Worm (Caenorhabditis elegans) whole organism, mixed stage, embryonic: Measurements from ENCODE around the gene F42C5.4.

Experiments
- blmp-1 ChIP-seq: fragments of 150-350 bp; optimal IDR thresholded peaks from 2 replicates; lab custom pipeline; 2014; ENCODE audit warnings: missing biosample characterization, missing genetic modification characterization
- ceh-43 ChIP-seq: fragments of 200-800 bp; sonication (Bioruptor generic); optimal IDR thresholded peaks from 2 replicates; lab custom pipeline; 2018; ENCODE audit warnings: mild to moderate bottlenecking, missing genetic modification characterization, moderate library complexity, missing compliant biosample characterization
- ces-1 ChIP-seq: fragments of 150-350 bp; optimal IDR thresholded peaks from 2 replicates; lab custom pipeline; 2014; ENCODE audit warnings: missing biosample characterization, missing genetic modification reagents, missing genetic modification characterization
- drap-1 ChIP-seq: fragments of 200-800 bp; sonication (Bioruptor generic); optimal IDR thresholded peaks from 3 replicates; lab custom pipeline; 2018; ENCODE audit warnings: mild to moderate bottlenecking, missing genetic modification characterization, missing compliant biosample characterization
- lin-32 ChIP-seq: fragments of 200-800 bp; sonication (Bioruptor generic); optimal IDR thresholded peaks from 2 replicates; lab custom pipeline; 2018; ENCODE audit warnings: mild to moderate bottlenecking, missing genetic modification characterization, missing compliant biosample characterization
- mep-1 ChIP-seq: fragments of 150-350 bp; optimal IDR thresholded peaks from 2 replicates; lab custom pipeline; 2017; ENCODE audit warnings: missing biosample characterization, missing genetic modification reagents, missing genetic modification characterization, inconsistent platforms
- mls-2 ChIP-seq: sonication (generic microtip); optimal IDR thresholded peaks from 2 replicates; lab custom pipeline; 2016; ENCODE audit warnings: mild to moderate bottlenecking, missing genetic modification characterization, moderate library complexity, missing compliant biosample characterization
- nhr-12 ChIP-seq: fragments of 150-350 bp; optimal IDR thresholded peaks from 2 replicates; lab custom pipeline; 2014; ENCODE audit warnings: missing biosample characterization, missing genetic modification characterization
- nhr-2 ChIP-seq: fragments of 150-350 bp; optimal IDR thresholded peaks from 2 replicates; lab custom pipeline; 2014; ENCODE audit warnings: missing biosample characterization, missing genetic modification characterization
- nhr-76 ChIP-seq: sonication (generic microtip); optimal IDR thresholded peaks from 2 replicates; lab custom pipeline; 2017; ENCODE audit warnings: missing biosample characterization, missing genetic modification characterization
- pha-4 ChIP-seq: fragments of 150-350 bp; optimal IDR thresholded peaks from 2 replicates; lab custom pipeline; 2018; ENCODE audit warnings: missing biosample characterization, missing genetic modification reagents, missing genetic modification characterization
- unc-120 ChIP-seq: sonication (generic microtip); optimal IDR thresholded peaks from 2 replicates; lab custom pipeline; 2017; ENCODE audit warnings: missing genetic modification characterization, missing compliant biosample characterization; ENCODE audit not compliant: poor library complexity, severe bottlenecking
- unc-62 ChIP-seq: fragments of 150-350 bp; optimal IDR thresholded peaks from 2 replicates; lab custom pipeline; 2014; ENCODE audit warnings: missing biosample characterization, missing genetic modification reagents, missing genetic modification characterization
- ztf-11 ChIP-seq: fragments of 150-350 bp; optimal IDR thresholded peaks from 2 replicates; lab custom pipeline; 2014; ENCODE audit warnings: missing biosample characterization, missing genetic modification characterization

DNA sequence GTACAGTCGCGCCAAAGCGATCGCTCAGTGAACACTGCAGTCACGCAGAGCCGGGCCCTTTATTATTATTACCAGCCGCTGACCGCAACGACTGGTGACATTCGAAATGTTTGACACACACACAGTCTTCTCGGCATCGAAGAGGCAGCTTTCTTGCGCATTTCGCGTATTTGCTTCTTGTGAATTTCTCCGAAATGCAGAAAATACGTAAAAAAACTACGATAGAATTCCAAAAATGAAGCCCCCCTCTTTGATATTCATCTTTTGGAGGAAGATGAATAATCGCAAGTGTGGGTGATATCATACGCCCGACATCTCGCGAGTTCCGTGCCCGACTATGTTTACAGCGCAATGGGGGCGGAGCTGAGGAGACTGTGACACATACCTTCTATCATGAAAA is 38.7 kb downstream of the F42C5.4 start:
- TF ChIP-seq unc-120 (tag; lab: Kevin White, UChicago) (no peak), pha-4 (tag; lab: Kevin White, UChicago) (no peak), ceh-43 (no peak), nhr-12 (tag; lab: Kevin White, UChicago) (no peak), blmp-1 (no peak), lin-32 (GFP tag; lab: Kevin White, UChicago) (no peak), ces-1 (GFP tag; lab: Kevin White, UChicago) (no peak), drap-1 (GFP tag; lab: Kevin White, UChicago) (no peak), mls-2 (tag; lab: Kevin White, UChicago) (no peak), ztf-11 (tag; lab: Kevin White, UChicago) (no peak), nhr-76 (tag; lab: Kevin White, UChicago) (no peak), unc-62 (GFP tag; lab: Kevin White, UChicago) (no peak), nhr-2 (tag; lab: Kevin White, UChicago) (no peak), mep-1 (tag; lab: Kevin White, UChicago) (no peak)
